Fruit fly (Drosophila melanogaster) whole organism: ENCODE data around the gene CG11617.
A peak's percentile ranks its signal among the peaks of the same experiment; 100 is the strongest.

Experiments used
- CG8478 ChIP-seq: fragments of >200 bp; optimal IDR thresholded peaks from 2 replicates; lab custom pipeline; 2018; ENCODE audit warnings: inconsistent platforms
- Dll ChIP-seq: fragments of >200 bp; optimal IDR thresholded peaks from 2 replicates; lab custom pipeline; 2017
- EcR ChIP-seq, 2 experiments: fragments of >200 bp; optimal IDR thresholded peaks; 2 replicates each; lab custom pipeline; 2017; ENCODE audit warnings: missing biosample characterization in 2 of 2, missing genetic modification characterization in 2 of 2, missing genetic modification reagents in 2 of 2
- pan ChIP-seq: fragments of >200 bp; optimal IDR thresholded peaks from 2 replicates; lab custom pipeline; 2017
- psq ChIP-seq: fragments of >200 bp; optimal IDR thresholded peaks from 2 replicates; lab custom pipeline; 2017
- usp ChIP-seq: fragments of >200 bp; optimal IDR thresholded peaks from 2 replicates; lab custom pipeline; 2017; ENCODE audit warnings: missing biosample characterization, missing genetic modification characterization, mixed read lengths

CG11617 gene

DNA sequence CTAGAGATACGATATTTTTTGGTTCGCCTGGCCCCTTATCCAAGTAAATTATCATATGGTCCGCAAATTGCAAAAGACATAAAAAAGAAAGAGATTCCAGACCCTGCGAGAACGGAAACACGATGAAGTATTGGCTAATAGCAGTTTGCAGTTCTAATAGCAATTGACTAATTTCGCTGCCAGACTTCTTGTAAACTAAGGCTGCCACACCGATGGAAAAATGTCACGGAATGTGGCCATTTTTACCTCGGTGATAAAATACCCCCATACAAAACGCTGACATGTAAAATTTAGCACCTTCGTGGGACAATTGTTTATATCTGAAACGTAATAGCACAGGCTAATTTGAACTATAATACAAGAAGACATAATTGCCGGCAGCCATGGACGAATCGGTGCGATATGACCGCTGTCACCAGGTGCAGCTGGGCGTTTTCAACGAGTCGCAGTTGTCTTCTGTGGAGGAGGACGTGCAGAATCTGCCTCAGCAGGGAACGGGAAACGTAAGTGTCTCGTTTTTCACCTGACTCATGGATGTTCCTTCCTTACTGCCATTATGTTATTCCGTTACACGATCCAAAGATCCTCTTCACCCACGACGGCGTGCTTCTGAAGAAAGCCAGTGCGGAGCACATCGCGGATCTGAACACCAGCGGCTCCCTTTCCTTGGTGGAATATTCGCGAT is at the start of gene CG11617, which contains the start of gene Tbc1d15-17:
Gene CG11617 (minus strand): TSS at position 169 of the 685 bp plus-strand sequence.
Gene Tbc1d15-17 (plus strand): TSS at position 51 of the 685 bp plus-strand sequence.
- TF ChIP-seq pan (lab: Kevin White, UChicago): no peak
- TF ChIP-seq usp (GFP tag; lab: Kevin White, UChicago): no peak
- no peak for TF ChIP-seq CG8478
- no peak for TF ChIP-seq EcR (GFP tag; optimal IDR thresholded peaks at IDR 0.05; lab: Kevin White, UChicago)
- no peak for TF ChIP-seq psq (lab: Kevin White, UChicago)
- TF ChIP-seq Dll (lab: Kevin White, UChicago): no peak

DNA sequence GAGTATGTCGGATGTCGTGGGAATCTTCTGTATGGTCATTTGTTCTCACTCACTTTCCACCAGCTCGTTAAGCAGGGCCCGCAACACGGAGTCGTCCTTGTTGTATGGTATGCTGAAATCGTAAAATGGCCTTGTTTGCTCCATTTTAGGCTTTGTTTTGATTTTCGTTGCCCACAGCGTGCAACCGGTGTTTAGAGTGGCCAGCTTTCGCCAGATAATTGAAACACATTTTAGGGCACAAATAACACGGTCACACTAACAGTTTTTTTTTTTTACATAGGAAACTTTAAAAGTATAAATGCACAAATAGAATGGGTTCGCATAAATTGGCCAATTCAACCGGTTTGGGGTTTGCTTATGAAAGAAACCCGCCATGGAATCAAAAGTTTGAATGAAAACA is 45.1 kb upstream of the CG11617 start, which contains the start of gene Rpp30:
Gene Rpp30 (minus strand): TSS at position 200 of the 400 bp plus-strand sequence.
- TF ChIP-seq psq (lab: Kevin White, UChicago) (no peak), EcR (GFP tag; optimal IDR thresholded peaks at IDR 0.05; lab: Kevin White, UChicago) (no peak), pan (lab: Kevin White, UChicago) (no peak), Dll (lab: Kevin White, UChicago) (no peak), usp (GFP tag; lab: Kevin White, UChicago) (no peak), CG8478 (no peak)

DNA sequence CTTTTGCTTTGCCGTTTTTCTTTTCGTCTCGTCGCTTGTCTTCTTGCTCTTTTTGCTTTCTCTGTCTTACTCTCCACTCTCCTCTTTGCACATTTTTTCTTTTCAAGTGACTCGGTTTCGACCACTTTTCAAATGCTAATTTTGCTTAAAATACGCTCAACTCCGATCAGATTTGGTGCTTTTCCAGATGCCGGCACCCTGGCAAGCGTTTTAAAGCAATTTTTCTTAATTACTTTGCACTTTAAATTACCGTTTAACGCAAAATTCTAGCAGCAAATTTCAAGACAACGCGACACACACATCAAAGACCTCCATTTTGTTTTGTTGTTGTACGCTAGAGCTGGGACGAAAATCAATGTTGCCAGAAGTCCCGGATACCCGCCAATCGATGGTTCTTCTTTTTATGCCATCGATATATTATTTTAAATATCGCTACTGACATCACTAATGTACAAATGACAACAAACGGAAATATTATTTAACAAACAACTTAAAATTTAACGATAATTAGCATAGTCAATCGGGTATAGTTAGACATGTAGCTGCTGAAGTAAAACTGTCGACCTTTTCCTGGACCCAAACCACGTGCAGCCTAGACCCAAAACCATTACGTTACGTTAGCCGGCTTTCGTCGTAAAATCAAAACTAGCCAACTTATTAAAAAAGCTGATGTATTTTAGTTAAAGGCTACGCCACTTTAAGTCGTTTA is 43.6 kb upstream of the CG11617 start, which contains the start of gene kis:
Gene kis (minus strand): TSS at position 317 of the 709 bp plus-strand sequence.
- TF ChIP-seq CG8478: no peak
- TF ChIP-seq psq (lab: Kevin White, UChicago): no peak
- no peak for TF ChIP-seq Dll (lab: Kevin White, UChicago)
- TF ChIP-seq EcR (GFP tag; optimal IDR thresholded peaks at IDR 0.05; lab: Kevin White, UChicago): no peak
- TF ChIP-seq usp (GFP tag; lab: Kevin White, UChicago): no peak
- TF ChIP-seq pan (lab: Kevin White, UChicago): no peak

DNA sequence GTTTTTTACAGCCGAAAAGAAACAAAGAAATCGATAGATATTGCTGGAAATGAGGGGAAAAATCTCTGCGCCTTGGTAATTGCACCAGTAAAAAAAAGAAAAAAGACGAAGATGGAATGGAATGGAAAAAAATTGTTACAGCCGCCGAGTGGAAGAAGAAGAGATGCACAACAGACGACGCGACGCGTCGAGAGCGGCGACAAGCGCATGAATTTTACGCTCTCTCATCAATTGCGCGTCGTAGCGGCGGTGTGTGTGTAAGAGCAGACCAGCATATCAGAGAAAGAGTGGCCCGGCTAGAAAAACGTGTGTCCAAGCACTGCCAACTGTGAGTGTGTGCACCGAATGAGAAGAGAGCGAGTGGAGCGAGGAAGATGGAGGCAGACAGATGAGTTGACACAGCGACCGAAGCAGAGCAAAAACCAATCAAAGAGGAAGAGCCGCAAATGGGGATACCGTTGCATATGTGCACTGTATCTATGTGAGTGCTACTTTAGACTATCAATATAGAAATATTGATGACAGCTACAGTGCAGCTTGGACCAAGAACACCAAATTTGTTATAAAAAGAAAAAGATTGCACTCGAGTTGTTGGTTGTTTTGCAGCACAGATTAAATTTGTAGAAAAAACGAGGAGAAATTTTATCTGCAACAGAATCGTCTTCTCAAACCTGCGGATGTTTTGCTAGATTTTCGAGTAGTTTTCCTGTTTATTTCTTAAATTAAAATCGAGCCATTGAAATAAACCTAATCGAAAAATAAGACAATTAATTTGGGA is 42.1 kb upstream of the CG11617 start:
- TF ChIP-seq EcR (GFP tag; optimal IDR thresholded peaks at IDR 0.05; lab: Kevin White, UChicago) (no peak), Dll (lab: Kevin White, UChicago) (peak; percentile 91)

DNA sequence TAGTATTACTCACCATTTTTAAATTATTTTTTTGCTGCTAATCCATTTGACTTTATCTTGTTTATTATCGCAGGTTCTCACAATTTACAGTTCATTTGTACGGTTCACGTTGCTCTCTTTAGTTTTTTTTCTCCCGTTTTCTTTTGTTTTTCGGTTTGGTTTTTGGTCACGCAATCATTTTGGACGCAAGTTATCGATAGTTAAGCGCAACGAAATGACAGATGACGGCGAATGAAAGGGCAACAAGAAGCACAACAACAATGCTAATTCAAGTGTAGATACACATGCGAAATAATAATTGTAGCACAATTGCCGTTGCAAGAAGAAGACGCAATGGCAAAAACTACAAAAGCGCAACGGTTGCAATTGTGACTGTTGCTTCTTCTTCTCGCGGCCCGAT is 41.5 kb upstream of the CG11617 start:
- TF ChIP-seq Dll (lab: Kevin White, UChicago) (no peak), psq (lab: Kevin White, UChicago) (no peak), pan (lab: Kevin White, UChicago) (no peak), CG8478 (no peak), EcR (GFP tag; optimal IDR thresholded peaks at IDR 0.05; lab: Kevin White, UChicago) (no peak), usp (GFP tag; lab: Kevin White, UChicago) (no peak)

DNA sequence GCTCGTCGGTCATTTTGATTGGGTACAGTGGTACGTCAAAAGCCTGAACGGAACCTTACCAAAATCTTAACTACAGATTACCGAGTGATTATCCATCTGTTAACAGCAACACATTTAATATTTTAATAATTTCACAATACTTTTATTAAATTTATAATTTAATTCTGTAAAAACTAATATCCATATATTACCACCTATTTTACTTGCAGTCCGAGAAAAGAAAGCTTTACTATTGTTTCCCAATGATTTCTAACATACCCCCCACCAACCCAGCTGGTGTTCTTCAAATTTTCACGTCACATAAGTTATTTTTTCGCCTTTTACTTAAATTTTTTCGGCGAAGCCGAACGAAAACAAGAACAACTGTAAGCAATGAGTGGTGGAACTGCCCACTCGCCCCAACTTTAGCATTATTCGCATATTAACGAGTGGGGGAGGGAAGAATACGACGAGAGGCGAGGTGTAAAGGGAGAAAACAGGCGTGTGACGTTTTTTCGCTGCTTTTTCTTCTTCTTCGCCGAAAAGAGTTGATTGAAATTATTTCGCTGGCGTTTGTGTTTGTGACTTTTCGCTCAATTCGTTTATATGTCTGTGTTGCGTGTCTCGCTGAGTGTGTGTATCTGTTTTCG is 40.9 kb upstream of the CG11617 start:
- TF ChIP-seq EcR (GFP tag; optimal IDR thresholded peaks at IDR 0.05; lab: Kevin White, UChicago) (no peak), usp (GFP tag; lab: Kevin White, UChicago) (no peak), Dll (lab: Kevin White, UChicago) (no peak), pan (lab: Kevin White, UChicago) (no peak), CG8478 (no peak), psq (lab: Kevin White, UChicago) (no peak)

DNA sequence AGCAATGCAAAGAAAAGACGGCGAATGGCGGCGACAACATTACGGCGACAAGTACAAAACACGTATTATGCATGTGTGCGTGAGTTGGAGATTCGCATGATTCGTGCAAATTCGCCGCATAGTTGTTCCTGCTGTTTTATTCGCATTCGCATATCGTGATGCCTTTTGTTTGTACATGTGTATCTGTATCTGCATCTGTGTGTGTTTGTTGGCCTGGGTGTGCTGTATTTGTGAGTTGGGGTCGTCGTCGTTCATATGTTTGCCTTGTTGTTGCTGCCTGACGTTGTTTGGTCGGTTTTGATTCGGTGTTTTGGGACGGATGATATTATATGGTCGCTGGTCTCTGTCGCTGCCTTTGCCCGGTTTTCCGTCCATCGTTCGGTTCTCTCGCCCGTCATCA is 40.3 kb upstream of the CG11617 start:
- TF ChIP-seq usp (GFP tag; lab: Kevin White, UChicago) (no peak), EcR (GFP tag; optimal IDR thresholded peaks at IDR 0.05; lab: Kevin White, UChicago) (no peak), psq (lab: Kevin White, UChicago) (no peak), Dll (lab: Kevin White, UChicago) (no peak), CG8478 (no peak), pan (lab: Kevin White, UChicago) (no peak)

DNA sequence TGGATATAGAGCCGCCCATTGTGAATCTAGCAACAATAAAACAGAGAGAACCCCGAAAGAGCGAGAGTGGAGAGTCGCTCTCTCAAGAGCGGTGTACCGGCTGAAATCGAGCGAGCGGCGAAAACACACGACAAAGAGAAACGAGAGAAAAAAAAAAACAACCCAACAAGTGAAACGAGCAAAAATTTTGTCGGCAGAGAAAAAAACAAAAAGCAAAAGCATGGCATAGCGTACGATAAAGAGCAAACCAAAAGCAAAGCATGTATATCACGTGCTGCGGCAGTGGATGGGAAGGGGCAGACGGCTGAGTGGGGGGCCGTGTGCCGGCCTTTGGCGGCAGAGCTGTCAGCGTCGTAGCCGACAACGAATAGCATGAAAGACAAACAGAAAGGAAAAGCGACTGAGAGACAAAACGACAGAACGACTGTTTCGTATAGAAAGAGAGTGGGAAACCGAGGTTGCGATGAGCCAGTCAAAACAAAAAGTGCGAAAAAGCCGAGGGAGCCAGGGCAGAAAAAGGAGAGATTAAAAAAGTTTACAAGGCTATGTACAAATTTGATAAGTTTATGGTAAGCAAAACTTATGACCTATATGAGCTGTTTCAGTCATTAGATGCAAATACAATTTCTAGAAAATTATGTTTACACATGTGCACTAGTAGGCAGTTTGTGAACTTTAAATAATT is 39.7 kb upstream of the CG11617 start:
- TF ChIP-seq pan (lab: Kevin White, UChicago): no peak
- no peak for TF ChIP-seq psq (lab: Kevin White, UChicago)
- TF ChIP-seq usp (GFP tag; lab: Kevin White, UChicago): no peak
- peak; percentile 79 for TF ChIP-seq Dll (lab: Kevin White, UChicago)
- TF ChIP-seq EcR (GFP tag; optimal IDR thresholded peaks at IDR 0.05; lab: Kevin White, UChicago): no peak

DNA sequence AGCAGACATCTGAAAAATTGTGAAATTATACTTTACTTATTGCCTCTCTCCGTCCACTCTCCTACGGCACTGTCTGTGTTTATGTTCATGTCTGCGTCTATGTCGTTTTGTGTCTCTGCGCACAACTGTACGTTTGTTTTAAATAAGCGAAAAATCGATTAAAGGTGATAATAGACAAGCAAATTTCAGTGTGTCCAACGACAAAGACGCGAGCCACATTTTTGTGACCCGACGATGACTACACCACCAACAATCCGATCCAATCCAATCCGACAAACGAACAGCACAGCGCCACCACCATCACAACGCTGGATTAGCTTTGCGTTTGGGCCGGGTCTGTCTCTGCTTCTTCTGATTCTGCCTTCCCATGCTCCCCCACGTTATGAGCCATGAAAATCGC is 37.5 kb upstream of the CG11617 start:
- TF ChIP-seq pan (lab: Kevin White, UChicago): no peak
- no peak for TF ChIP-seq usp (GFP tag; lab: Kevin White, UChicago)
- no peak for TF ChIP-seq CG8478
- TF ChIP-seq EcR (GFP tag; optimal IDR thresholded peaks at IDR 0.05; lab: Kevin White, UChicago): no peak
- TF ChIP-seq psq (lab: Kevin White, UChicago): no peak
- TF ChIP-seq Dll (lab: Kevin White, UChicago): no peak

DNA sequence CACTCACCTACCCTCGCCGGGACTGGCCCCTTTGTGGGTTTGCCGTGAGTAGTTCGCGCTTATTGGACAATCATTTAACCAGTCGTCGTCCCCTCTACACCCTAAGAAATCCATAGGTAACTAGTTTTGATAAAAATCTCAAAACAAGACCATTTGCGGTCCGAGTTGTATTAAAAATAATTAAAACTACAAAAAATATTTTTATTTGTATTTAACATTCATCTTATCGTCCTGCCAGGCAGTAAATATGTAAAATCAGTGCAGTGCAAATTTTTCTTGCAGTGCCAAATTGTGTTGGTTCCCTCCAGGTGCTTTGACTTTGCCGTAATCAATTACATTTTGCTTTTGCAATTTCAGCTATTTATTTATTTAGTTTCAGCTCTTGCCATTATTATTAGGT is 36.7 kb upstream of the CG11617 start:
- TF ChIP-seq EcR (GFP tag; optimal IDR thresholded peaks at IDR 0.05; lab: Kevin White, UChicago): no peak
- TF ChIP-seq pan (lab: Kevin White, UChicago): no peak
- no peak for TF ChIP-seq Dll (lab: Kevin White, UChicago)
- TF ChIP-seq psq (lab: Kevin White, UChicago): no peak
- TF ChIP-seq usp (GFP tag; lab: Kevin White, UChicago): no peak
- TF ChIP-seq CG8478: no peak
